Fruit fly (Drosophila melanogaster) whole organism, embryonic: ENCODE measurements around the gene QC.

Source experiments
- Atf6 ChIP-seq: fragments of 200-800 bp; sonication (Bioruptor generic); IDR thresholded peaks from 2 replicates; pipeline ENCODE4 v1.3.6; 2022; ENCODE audit warnings: missing biosample characterization, missing genetic modification characterization
- BEAF-32 ChIP-seq: fragments of 200-800 bp; sonication (Bioruptor generic); optimal IDR thresholded peaks from 3 replicates; lab custom pipeline; 2017; ENCODE audit warnings: missing biosample characterization, missing genetic modification characterization, mild to moderate bottlenecking, moderate library complexity, missing genetic modification reagents
- Blimp-1 ChIP-seq: fragments of 200-800 bp; sonication (Bioruptor generic); optimal IDR thresholded peaks from 3 replicates; lab custom pipeline; 2018; ENCODE audit warnings: missing biosample characterization, missing genetic modification characterization, mild to moderate bottlenecking, moderate library complexity, missing genetic modification reagents
- C15 ChIP-seq: fragments of 200-800 bp; sonication (Bioruptor generic); IDR thresholded peaks from 3 replicates; pipeline ENCODE4 v1.3.6; 2022; ENCODE audit warnings: missing biosample characterization, missing genetic modification characterization
- CG10274 ChIP-seq: fragments of 200-800 bp; sonication (Bioruptor generic); optimal IDR thresholded peaks from 3 replicates; lab custom pipeline; 2017; ENCODE audit warnings: missing biosample characterization, mild to moderate bottlenecking, missing genetic modification characterization
- CG10979 ChIP-seq: fragments of 200-800 bp; sonication (Bioruptor generic); optimal IDR thresholded peaks from 2 replicates; lab custom pipeline; 2018; ENCODE audit warnings: missing biosample characterization, mild to moderate bottlenecking, missing genetic modification characterization, moderate library complexity
- CG11504 ChIP-seq: fragments of 200-800 bp; sonication (Bioruptor generic); optimal IDR thresholded peaks from 3 replicates; lab custom pipeline; 2019; ENCODE audit warnings: missing biosample characterization, mild to moderate bottlenecking, missing genetic modification characterization, moderate library complexity
- CG12744 ChIP-seq: fragments of 200-800 bp; sonication (Bioruptor generic); optimal IDR thresholded peaks from 2 replicates; lab custom pipeline; 2016; ENCODE audit warnings: missing biosample characterization, missing genetic modification characterization
- CG16813 ChIP-seq: fragments of 200-800 bp; sonication (Bioruptor generic); IDR thresholded peaks from 3 replicates; pipeline ENCODE4 v1.3.6; 2022; ENCODE audit warnings: missing biosample characterization, missing genetic modification characterization; ENCODE audit not compliant: partially characterized antibody
- CG17829 ChIP-seq: fragments of 200-800 bp; optimal IDR thresholded peaks from 2 replicates; lab custom pipeline; 2019; ENCODE audit warnings: missing biosample characterization, mild to moderate bottlenecking, missing genetic modification characterization, moderate library complexity
- CG18011 ChIP-seq: fragments of 200-800 bp; sonication (Bioruptor generic); optimal IDR thresholded peaks from 2 replicates; lab custom pipeline; 2017; ENCODE audit warnings: missing biosample characterization, missing genetic modification characterization, mild to moderate bottlenecking, moderate library complexity, missing genotype
- CG18262 ChIP-seq: fragments of 200-800 bp; optimal IDR thresholded peaks from 3 replicates; lab custom pipeline; 2019; ENCODE audit warnings: missing biosample characterization, mild to moderate bottlenecking, missing genetic modification characterization, moderate library complexity
- CG18599 ChIP-seq: fragments of 200-800 bp; sonication (Bioruptor generic); optimal IDR thresholded peaks from 3 replicates; lab custom pipeline; 2017; ENCODE audit warnings: missing biosample characterization, missing genetic modification characterization, mild to moderate bottlenecking, moderate library complexity, missing genetic modification reagents
- CG2712 ChIP-seq: fragments of 200-800 bp; optimal IDR thresholded peaks from 3 replicates; lab custom pipeline; 2019; ENCODE audit warnings: missing biosample characterization, mild to moderate bottlenecking, missing genetic modification characterization, moderate library complexity
- CG33557 ChIP-seq: fragments of 200-800 bp; sonication (Bioruptor generic); optimal IDR thresholded peaks from 2 replicates; lab custom pipeline; 2019; ENCODE audit warnings: missing biosample characterization, mild to moderate bottlenecking, missing genetic modification characterization, moderate library complexity
- CG4360 ChIP-seq: fragments of 200-800 bp; sonication (Bioruptor generic); IDR thresholded peaks from 2 replicates; pipeline ENCODE4 v1.3.6; 2022; ENCODE audit warnings: missing biosample characterization, missing genetic modification characterization
- CG7372 ChIP-seq: fragments of 200-800 bp; sonication (Bioruptor generic); IDR thresholded peaks from 2 replicates; pipeline ENCODE4 v1.3.6; 2022; ENCODE audit warnings: missing biosample characterization, missing genetic modification characterization
- CG7745 ChIP-seq: fragments of 200-800 bp; sonication (Bioruptor generic); optimal IDR thresholded peaks from 2 replicates; lab custom pipeline; 2018; ENCODE audit warnings: missing biosample characterization, mild to moderate bottlenecking, missing genetic modification characterization, moderate library complexity
- CG9215 ChIP-seq: fragments of 200-800 bp; sonication (Bioruptor generic); IDR thresholded peaks from 2 replicates; pipeline ENCODE4 v1.3.6; 2022; ENCODE audit warnings: missing biosample characterization, missing genetic modification characterization
- CG9817 ChIP-seq: fragments of 200-800 bp; sonication (Bioruptor generic); optimal IDR thresholded peaks from 2 replicates; lab custom pipeline; 2018; ENCODE audit warnings: missing biosample characterization, mild to moderate bottlenecking, missing genetic modification characterization, moderate library complexity
- D19A ChIP-seq: fragments of 200-800 bp; optimal IDR thresholded peaks from 3 replicates; lab custom pipeline; 2019; ENCODE audit warnings: missing biosample characterization, mild to moderate bottlenecking, missing genetic modification characterization, moderate library complexity
- Dfd ChIP-seq, 2 experiments: fragments of >200 bp; optimal IDR thresholded peaks; 2 replicates each; lab custom pipeline; 2017; ENCODE audit warnings: missing biosample characterization in 2 of 2, missing genetic modification characterization in 2 of 2
- Drgx ChIP-seq: fragments of 200-800 bp; sonication (Bioruptor generic); IDR thresholded peaks from 2 replicates; pipeline ENCODE4 v1.3.6; 2022; ENCODE audit warnings: missing biosample characterization, missing genetic modification characterization
- E2f1 ChIP-seq: fragments of 200-800 bp; sonication (Bioruptor generic); IDR thresholded peaks from 2 replicates; pipeline ENCODE4 v1.3.6; 2022; ENCODE audit warnings: missing biosample characterization, missing genetic modification characterization
- Hmx ChIP-seq: fragments of 200-800 bp; sonication (Bioruptor generic); optimal IDR thresholded peaks from 2 replicates; lab custom pipeline; 2016; ENCODE audit warnings: missing biosample characterization, missing genetic modification characterization
- Optix ChIP-seq: fragments of 200-800 bp; sonication (Bioruptor generic); IDR thresholded peaks from 3 replicates; pipeline ENCODE4 v1.3.6; 2022; ENCODE audit warnings: missing biosample characterization, missing genetic modification characterization
- Pdp1 ChIP-seq, 2 experiments: fragments of 200-800 bp; sonication (Bioruptor generic); optimal IDR thresholded peaks; 3 replicates each; lab custom pipeline; 2016; ENCODE audit warnings: missing biosample characterization in 2 of 2, missing genetic modification characterization in 2 of 2, mild to moderate bottlenecking in 1 of 2, moderate library complexity in 1 of 2
- Scr ChIP-seq: fragments of 200-800 bp; sonication (Bioruptor generic); IDR thresholded peaks from 2 replicates; pipeline ENCODE4 v1.3.6; 2022; ENCODE audit warnings: missing biosample characterization, missing genetic modification characterization; ENCODE audit not compliant: partially characterized antibody
- Xrp1 ChIP-seq: fragments of 200-800 bp; sonication (Bioruptor generic); IDR thresholded peaks from 2 replicates; pipeline ENCODE4 v1.3.6; 2022; ENCODE audit warnings: missing biosample characterization, missing genetic modification characterization
- abd-A ChIP-seq: fragments of 200-800 bp; sonication (Bioruptor generic); optimal IDR thresholded peaks from 3 replicates; lab custom pipeline; 2019; ENCODE audit warnings: missing biosample characterization, mild to moderate bottlenecking, missing genetic modification characterization, moderate library complexity
- bcd ChIP-seq: fragments of 200-800 bp; sonication (Bioruptor generic); optimal IDR thresholded peaks from 2 replicates; lab custom pipeline; 2017; ENCODE audit warnings: missing biosample characterization, mild to moderate bottlenecking, missing genetic modification characterization
- chn ChIP-seq: fragments of 200-800 bp; sonication (Bioruptor generic); optimal IDR thresholded peaks from 2 replicates; lab custom pipeline; 2016; ENCODE audit warnings: missing biosample characterization, missing genetic modification characterization
- corto ChIP-seq: fragments of 200-800 bp; sonication (Bioruptor generic); optimal IDR thresholded peaks from 2 replicates; lab custom pipeline; 2016; ENCODE audit warnings: missing biosample characterization, mild to moderate bottlenecking, missing genetic modification characterization, moderate library complexity
- crp ChIP-seq, 2 experiments: fragments of 200-800 bp; sonication (Bioruptor generic); optimal IDR thresholded peaks; 2 replicates in 1 of 2; 3 replicates in 1 of 2; lab custom pipeline; 2017; ENCODE audit warnings: missing biosample characterization in 2 of 2, missing genetic modification characterization in 2 of 2, mild to moderate bottlenecking in 1 of 2, moderate library complexity in 1 of 2
- disco-r ChIP-seq: fragments of 200-800 bp; sonication (Bioruptor generic); optimal IDR thresholded peaks from 2 replicates; lab custom pipeline; 2016; ENCODE audit warnings: missing biosample characterization, missing genetic modification characterization
- fd3F ChIP-seq: fragments of 200-800 bp; sonication (Bioruptor generic); optimal IDR thresholded peaks from 2 replicates; lab custom pipeline; 2018; ENCODE audit warnings: missing biosample characterization, mild to moderate bottlenecking, missing genetic modification characterization, moderate library complexity
- jing ChIP-seq: fragments of 200-800 bp; sonication (Bioruptor generic); optimal IDR thresholded peaks from 2 replicates; lab custom pipeline; 2018; ENCODE audit warnings: missing biosample characterization, mild to moderate bottlenecking, missing genetic modification characterization
- phol ChIP-seq: fragments of 200-800 bp; sonication (Bioruptor generic); optimal IDR thresholded peaks from 3 replicates; lab custom pipeline; 2018; ENCODE audit warnings: missing biosample characterization, mild to moderate bottlenecking, missing genetic modification characterization, moderate library complexity
- ranshi ChIP-seq: fragments of 200-800 bp; sonication (Bioruptor generic); IDR thresholded peaks from 2 replicates; pipeline ENCODE4 v1.3.6; 2022; ENCODE audit warnings: missing biosample characterization, missing genetic modification characterization
- sens ChIP-seq: fragments of 200-800 bp; sonication (Bioruptor generic); peaks from one replicate; lab custom pipeline; 2016; ENCODE audit warnings: missing biosample characterization, missing genetic modification characterization
- slou ChIP-seq: fragments of 200-800 bp; sonication (Bioruptor generic); optimal IDR thresholded peaks from 3 replicates; lab custom pipeline; 2016; ENCODE audit warnings: missing biosample characterization, missing genetic modification characterization
- unc-4 ChIP-seq: fragments of 200-800 bp; sonication (Bioruptor generic); IDR thresholded peaks from 2 replicates; pipeline ENCODE4 v1.3.6; 2022; ENCODE audit warnings: missing biosample characterization, missing genetic modification characterization; ENCODE audit not compliant: partially characterized antibody
- wek ChIP-seq: fragments of 200-800 bp; sonication (Bioruptor generic); optimal IDR thresholded peaks from 3 replicates; lab custom pipeline; 2018; ENCODE audit warnings: missing biosample characterization, mild to moderate bottlenecking, missing genetic modification characterization, moderate library complexity
- zfh1 ChIP-seq: fragments of 200-800 bp; sonication (Bioruptor generic); IDR thresholded peaks from 3 replicates; pipeline ENCODE4 v1.3.6; 2022; ENCODE audit warnings: missing biosample characterization, missing genetic modification characterization

QC gene

dm6 chr3L:5945571-5945970, 43.3 kb upstream of the QC start (continued):
- TF ChIP-seq Blimp-1 (GFP tag; lab: Kevin White, UChicago) (peak; percentile 17), CG11504 (peak; percentile 16), CG7745 (tag; lab: Kevin White, UChicago) (no peak), wek (GFP tag; lab: Kevin White, UChicago) (no peak), Pdp1 (GFP tag; optimal IDR thresholded peaks at IDR 0.05; lab: Kevin White, UChicago) (no peak), Optix (GFP tag; lab: Robert Waterston, UW) (no peak), CG4360 (GFP tag; lab: Robert Waterston, UW) (no peak), ranshi (no peak), CG33557 (GFP tag; lab: Kevin White, UChicago) (no peak), corto (GFP tag; lab: Kevin White, UChicago) (no peak), CG9817 (tag; lab: Kevin White, UChicago) (no peak), CG18011 (GFP tag; lab: Kevin White, UChicago) (no peak), jing (GFP tag; lab: Kevin White, UChicago) (no peak), D19A (tag; lab: Kevin White, UChicago) (peak; percentile 79), CG18599 (GFP tag; lab: Kevin White, UChicago) (no peak), slou (GFP tag; lab: Kevin White, UChicago) (no peak), Drgx (GFP tag; lab: Robert Waterston, UW) (peak; percentile 68), Xrp1 (peak; percentile 17; the same call in 1 of the 2 replicates), Hmx (GFP tag; lab: Kevin White, UChicago) (no peak), crp (GFP tag; optimal IDR thresholded peaks at IDR 0.05; lab: Kevin White, UChicago) (no peak), C15 (no peak), Dfd (GFP tag; optimal IDR thresholded peaks at IDR 0.05; lab: Kevin White, UChicago) (no peak), bcd (GFP tag; lab: Kevin White, UChicago) (no peak), CG10979 (no peak), disco-r (GFP tag; lab: Kevin White, UChicago) (no peak), phol (tag; lab: Kevin White, UChicago) (no peak), Scr (GFP tag; lab: Robert Waterston, UW) (no peak), CG16813 (GFP tag; lab: Robert Waterston, UW) (no peak), abd-A (tag; lab: Kevin White, UChicago) (no peak), fd3F (GFP tag; lab: Kevin White, UChicago) (no peak), CG18262 (tag; lab: Kevin White, UChicago) (peak; percentile 5), CG7372 (GFP tag; lab: Robert Waterston, UW) (no peak), CG17829 (tag; lab: Kevin White, UChicago) (no peak), Atf6 (GFP tag; lab: Robert Waterston, UW) (no peak), CG2712 (tag; lab: Kevin White, UChicago) (peak; percentile 17), zfh1 (GFP tag; lab: Robert Waterston, UW) (0 out of 3 replicates have a peak, but pooled peaks have one; percentile 16), E2f1 (no peak), CG12744 (GFP tag; lab: Kevin White, UChicago) (no peak), BEAF-32 (GFP tag; lab: Kevin White, UChicago) (no peak), unc-4 (GFP tag; lab: Robert Waterston, UW) (no peak), sens (peak; percentile 49), chn (GFP tag; lab: Kevin White, UChicago) (no peak), CG10274 (GFP tag; lab: Kevin White, UChicago) (no peak), CG9215 (GFP tag; lab: Robert Waterston, UW) (no peak)
